Fruit fly (Drosophila melanogaster): ENCODE data around the gene CG7080.

CG7080 gene

dm6 chr3R:22340207-22340606 lies 11.1 kb downstream of the CG7080 start, which contains the start of gene CG5388:
CG5388 (minus strand) TSS chr3R:22340307.
- TF ChIP-seq CG8301 (tag; optimal IDR thresholded peaks at IDR 0.05): no peak
- TF ChIP-seq CG9948 (tag; optimal IDR thresholded peaks at IDR 0.05): no peak
- TF ChIP-seq CG14655 (GFP tag; optimal IDR thresholded peaks at IDR 0.05): no peak
- no peak for TF ChIP-seq D1 (tag; optimal IDR thresholded peaks at IDR 0.05)
- TF ChIP-seq Snoo (tag; optimal IDR thresholded peaks at IDR 0.05): no peak
- no peak for TF ChIP-seq Ets98B (GFP tag; IDR thresholded peaks at IDR 0.05)
- no peak for TF ChIP-seq CG17806 (tag; optimal IDR thresholded peaks at IDR 0.05)
- TF ChIP-seq gl (tag; optimal IDR thresholded peaks at IDR 0.05): no peak
- no peak for TF ChIP-seq CG32121 (GFP tag; IDR thresholded peaks at IDR 0.05)

- TF ChIP-seq CG15710 (tag; optimal IDR thresholded peaks at IDR 0.05): no peak
- TF ChIP-seq CG17806 (tag; optimal IDR thresholded peaks at IDR 0.05): no peak
- no peak for TF ChIP-seq CG4496 (GFP tag; IDR thresholded peaks at IDR 0.05)
- TF ChIP-seq CG14655 (GFP tag; optimal IDR thresholded peaks at IDR 0.05): no peak
- no peak for TF ChIP-seq CG13204 (GFP tag; optimal IDR thresholded peaks at IDR 0.05)
- no peak for TF ChIP-seq D1 (tag; optimal IDR thresholded peaks at IDR 0.05)
- TF ChIP-seq CG8301 (tag; optimal IDR thresholded peaks at IDR 0.05): no peak
- no peak for TF ChIP-seq CG32121 (GFP tag; IDR thresholded peaks at IDR 0.05)
- no peak for TF ChIP-seq Pif1B (GFP tag; optimal IDR thresholded peaks at IDR 0.05)
- TF ChIP-seq CG8159 (tag; optimal IDR thresholded peaks at IDR 0.05): no peak
- no peak for TF ChIP-seq CG12605 (GFP tag; IDR thresholded peaks at IDR 0.05)
- TF ChIP-seq Pif1A (GFP tag; optimal IDR thresholded peaks at IDR 0.05): no peak
Observed at dm6 chr3R:22341652-22342051, 12.6 kb downstream of the CG7080 start.

dm6 chr3R:22342151-22342550 lies 13.1 kb downstream of the CG7080 start, which contains the start of gene CG5386:
CG5386 (minus strand) TSS chr3R:22342251.
- no peak for TF ChIP-seq CG34367 (tag; optimal IDR thresholded peaks at IDR 0.05)
- no peak for TF ChIP-seq CG12605 (GFP tag; IDR thresholded peaks at IDR 0.05)
- no peak for TF ChIP-seq fd96Ca (GFP tag; IDR thresholded peaks at IDR 0.05)
- TF ChIP-seq gl (tag; optimal IDR thresholded peaks at IDR 0.05): no peak
- TF ChIP-seq CG14655 (GFP tag; optimal IDR thresholded peaks at IDR 0.05): no peak
- TF ChIP-seq EcR (GFP tag; optimal IDR thresholded peaks at IDR 0.05): no peak
- no peak for TF ChIP-seq Pif1A (GFP tag; optimal IDR thresholded peaks at IDR 0.05)
- TF ChIP-seq Snoo (tag; optimal IDR thresholded peaks at IDR 0.05): no peak
- no peak for TF ChIP-seq CG8159 (tag; optimal IDR thresholded peaks at IDR 0.05)
- TF ChIP-seq CG4496 (GFP tag; IDR thresholded peaks at IDR 0.05): no peak
- no peak for TF ChIP-seq Ets98B (GFP tag; IDR thresholded peaks at IDR 0.05)
- TF ChIP-seq CG8301 (tag; optimal IDR thresholded peaks at IDR 0.05): no peak
- TF ChIP-seq CG9948 (tag; optimal IDR thresholded peaks at IDR 0.05): no peak
- no peak for TF ChIP-seq D1 (tag; optimal IDR thresholded peaks at IDR 0.05)

- TF ChIP-seq CG9948 (tag; optimal IDR thresholded peaks at IDR 0.05): no peak
- no peak for TF ChIP-seq fd96Ca (GFP tag; IDR thresholded peaks at IDR 0.05)
- no peak for TF ChIP-seq CG15710 (tag; optimal IDR thresholded peaks at IDR 0.05)
Observed at dm6 chr3R:22342708-22343107, 13.6 kb downstream of the CG7080 start.

dm6 chr3R:22351396-22351795 lies 22.3 kb downstream of the CG7080 start, which contains the start of gene rdhB:
rdhB (plus strand) TSS chr3R:22351696.
- TF ChIP-seq CG17806 (tag; optimal IDR thresholded peaks at IDR 0.05) (no peak), D1 (tag; optimal IDR thresholded peaks at IDR 0.05) (no peak), CG9948 (tag; optimal IDR thresholded peaks at IDR 0.05) (no peak), CG14655 (GFP tag; optimal IDR thresholded peaks at IDR 0.05) (no peak), rn (GFP tag; IDR thresholded peaks at IDR 0.05) (no peak), CG13204 (GFP tag; optimal IDR thresholded peaks at IDR 0.05) (no peak), Pif1A (GFP tag; optimal IDR thresholded peaks at IDR 0.05) (no peak), fd96Ca (GFP tag; IDR thresholded peaks at IDR 0.05) (no peak), CG4496 (GFP tag; IDR thresholded peaks at IDR 0.05) (no peak), CG8301 (tag; optimal IDR thresholded peaks at IDR 0.05) (no peak), EcR (GFP tag; optimal IDR thresholded peaks at IDR 0.05) (no peak), CG32121 (GFP tag; IDR thresholded peaks at IDR 0.05) (no peak), gl (tag; optimal IDR thresholded peaks at IDR 0.05) (no peak), CG8159 (tag; optimal IDR thresholded peaks at IDR 0.05) (no peak), CG10348 (GFP tag; IDR thresholded peaks at IDR 0.05) (no peak), Ets98B (GFP tag; IDR thresholded peaks at IDR 0.05) (no peak)

- TF ChIP-seq CG34367 (tag; optimal IDR thresholded peaks at IDR 0.05): no peak
- TF ChIP-seq Pif1A (GFP tag; optimal IDR thresholded peaks at IDR 0.05): no peak
- peak; percentile 79 for TF ChIP-seq EcR (GFP tag; optimal IDR thresholded peaks at IDR 0.05)
- TF ChIP-seq Snoo (tag; optimal IDR thresholded peaks at IDR 0.05): peak; percentile 8
- no peak for TF ChIP-seq CG8159 (tag; optimal IDR thresholded peaks at IDR 0.05)
Observed at dm6 chr3R:22356464-22357410, 27.6 kb downstream of the CG7080 start, which contains the start of gene Sar1. Sar1 (plus strand) TSS chr3R:22356685.

Measured in whole organism, pupa.